Worm (Caenorhabditis elegans): ENCODE data around the gene hsp-75.

ce11 chrIII:7216924-7217521 is 9.5 kb downstream of the hsp-75 start:
- TF ChIP-seq ztf-29 (GFP tag; IDR thresholded peaks at IDR 0.05) (no peak), flt-1 (GFP tag; IDR thresholded peaks at IDR 0.05) (no peak), klf-2 (GFP tag; conservative IDR thresholded peaks at IDR 0.05) (no peak), med-1 (GFP tag; optimal IDR thresholded peaks at IDR 0.05; ENCODE audit: insufficient read depth) (no peak), T22C8.4 (GFP tag; IDR thresholded peaks at IDR 0.05) (no peak), ref-1 (GFP tag; conservative IDR thresholded peaks at IDR 0.05) (no peak), tab-1 (GFP tag; IDR thresholded peaks at IDR 0.05) (no peak), cog-1 (tag; optimal IDR thresholded peaks at IDR 0.05) (no peak), ztf-23 (GFP tag; IDR thresholded peaks at IDR 0.05) (no peak)
